Fruit fly (Drosophila melanogaster) whole organism, embryonic: ENCODE results near the gene CG17139.

Source experiments
- Abd-B ChIP-seq: fragments of 200-800 bp; sonication (Bioruptor generic); optimal IDR thresholded peaks from 2 replicates; lab custom pipeline; 2018; ENCODE audit warnings: missing biosample characterization, mild to moderate bottlenecking, missing genetic modification characterization, moderate library complexity
- Ada2b ChIP-seq: fragments of 200-800 bp; sonication (Bioruptor generic); IDR thresholded peaks from 2 replicates; pipeline ENCODE4 v1.3.6; 2022; ENCODE audit warnings: missing biosample characterization, missing genetic modification characterization
- CG10274 ChIP-seq: fragments of 200-800 bp; sonication (Bioruptor generic); optimal IDR thresholded peaks from 3 replicates; lab custom pipeline; 2017; ENCODE audit warnings: missing biosample characterization, mild to moderate bottlenecking, missing genetic modification characterization
- CG10366 ChIP-seq: fragments of 200-800 bp; sonication (Bioruptor generic); IDR thresholded peaks from 2 replicates; pipeline ENCODE4 v1.3.6; 2022; ENCODE audit warnings: missing biosample characterization, missing genetic modification characterization
- CG13287 ChIP-seq: fragments of 200-800 bp; sonication (Bioruptor generic); IDR thresholded peaks from 2 replicates; pipeline ENCODE4 v1.3.6; 2022; ENCODE audit warnings: missing biosample characterization, missing genetic modification characterization; ENCODE audit not compliant: partially characterized antibody
- CG15269 ChIP-seq: fragments of 200-800 bp; sonication (Bioruptor generic); optimal IDR thresholded peaks from 2 replicates; lab custom pipeline; 2018; ENCODE audit warnings: missing biosample characterization, mild to moderate bottlenecking, missing genetic modification characterization, moderate library complexity
- CG17328 ChIP-seq: fragments of 200-800 bp; sonication (Bioruptor generic); IDR thresholded peaks from 2 replicates; pipeline ENCODE4 v1.3.6; 2022; ENCODE audit warnings: missing biosample characterization, missing genetic modification characterization
- CG17361 ChIP-seq: fragments of 200-800 bp; sonication (Bioruptor generic); IDR thresholded peaks from 3 replicates; pipeline ENCODE4 v1.3.6; 2022; ENCODE audit warnings: missing biosample characterization, missing genetic modification characterization
- CG1832 ChIP-seq: fragments of 200-800 bp; sonication (Bioruptor generic); optimal IDR thresholded peaks from 2 replicates; lab custom pipeline; 2017; ENCODE audit warnings: missing biosample characterization, mild to moderate bottlenecking, missing genetic modification characterization, inconsistent platforms
- CG2129 ChIP-seq: fragments of 200-800 bp; sonication (Bioruptor generic); IDR thresholded peaks from 2 replicates; pipeline ENCODE4 v1.3.6; 2022; ENCODE audit warnings: missing biosample characterization, missing genetic modification characterization; ENCODE audit not compliant: partially characterized antibody
- CG2712 ChIP-seq: fragments of 200-800 bp; optimal IDR thresholded peaks from 3 replicates; lab custom pipeline; 2019; ENCODE audit warnings: missing biosample characterization, mild to moderate bottlenecking, missing genetic modification characterization, moderate library complexity
- CG31441 ChIP-seq: fragments of 200-800 bp; sonication (Bioruptor generic); IDR thresholded peaks from 2 replicates; pipeline ENCODE4 v1.3.6; 2022; ENCODE audit warnings: missing biosample characterization, missing genetic modification characterization
- CG3281 ChIP-seq: fragments of 200-800 bp; sonication (Bioruptor generic); optimal IDR thresholded peaks from 3 replicates; lab custom pipeline; 2017; ENCODE audit warnings: missing biosample characterization, mild to moderate bottlenecking, missing genetic modification characterization
- CG34376 ChIP-seq: fragments of 200-800 bp; sonication (Bioruptor generic); optimal IDR thresholded peaks from 2 replicates; lab custom pipeline; 2018; ENCODE audit warnings: missing biosample characterization, mild to moderate bottlenecking, missing genetic modification characterization
- CG5245 ChIP-seq: fragments of 200-800 bp; sonication (Bioruptor generic); optimal IDR thresholded peaks from 3 replicates; lab custom pipeline; 2016; ENCODE audit warnings: missing biosample characterization, missing genetic modification characterization
- CG5953 ChIP-seq: fragments of 200-800 bp; sonication (Bioruptor generic); IDR thresholded peaks from 2 replicates; pipeline ENCODE4 v1.3.6; 2022; ENCODE audit warnings: missing biosample characterization, missing genetic modification characterization
- CG8924 ChIP-seq: fragments of 200-800 bp; optimal IDR thresholded peaks from 3 replicates; lab custom pipeline; 2019; ENCODE audit warnings: missing biosample characterization, mild to moderate bottlenecking, missing genetic modification characterization, moderate library complexity
- CG9817 ChIP-seq: fragments of 200-800 bp; sonication (Bioruptor generic); optimal IDR thresholded peaks from 2 replicates; lab custom pipeline; 2018; ENCODE audit warnings: missing biosample characterization, mild to moderate bottlenecking, missing genetic modification characterization, moderate library complexity
- CG9876 ChIP-seq: fragments of 200-800 bp; sonication (Bioruptor generic); optimal IDR thresholded peaks from 2 replicates; lab custom pipeline; 2016; ENCODE audit warnings: missing biosample characterization, missing genetic modification characterization
- D19B ChIP-seq: fragments of 200-800 bp; sonication (Bioruptor generic); optimal IDR thresholded peaks from 2 replicates; lab custom pipeline; 2017; ENCODE audit warnings: missing biosample characterization, mild to moderate bottlenecking, missing genetic modification characterization
- Deaf1 ChIP-seq: fragments of 200-800 bp; optimal IDR thresholded peaks from 3 replicates; lab custom pipeline; 2019; ENCODE audit warnings: missing biosample characterization, mild to moderate bottlenecking, missing genetic modification characterization, moderate library complexity
- E2f2 ChIP-seq: fragments of 200-800 bp; sonication (Bioruptor generic); IDR thresholded peaks from 2 replicates; pipeline ENCODE4 v1.3.6; 2022; ENCODE audit warnings: missing biosample characterization, missing genetic modification characterization
- HLH3B ChIP-seq: fragments of 200-800 bp; sonication (Bioruptor generic); IDR thresholded peaks from 2 replicates; pipeline ENCODE4 v1.3.6; 2022; ENCODE audit warnings: missing biosample characterization, missing genetic modification characterization
- Jarid2 ChIP-seq: fragments of 200-800 bp; sonication (Bioruptor generic); optimal IDR thresholded peaks from 3 replicates; lab custom pipeline; 2017; ENCODE audit warnings: mild to moderate bottlenecking, missing biosample characterization, missing genetic modification reagents, missing genetic modification characterization
- Kr ChIP-seq: fragments of 200-800 bp; sonication (Bioruptor generic); optimal IDR thresholded peaks from 2 replicates; lab custom pipeline; 2017; ENCODE audit warnings: missing biosample characterization, mild to moderate bottlenecking, missing genetic modification characterization
- Mrtf ChIP-seq: fragments of 200-800 bp; sonication (Bioruptor generic); IDR thresholded peaks from 3 replicates; pipeline ENCODE4 v1.3.6; 2022; ENCODE audit warnings: missing biosample characterization, missing genetic modification characterization
- Side ChIP-seq: fragments of 200-800 bp; sonication (Bioruptor generic); optimal IDR thresholded peaks from 2 replicates; lab custom pipeline; 2016; ENCODE audit warnings: missing biosample characterization, missing genetic modification characterization
- Sox102F ChIP-seq: fragments of 200-800 bp; sonication (Bioruptor generic); optimal IDR thresholded peaks from 2 replicates; lab custom pipeline; 2018; ENCODE audit warnings: missing biosample characterization, mild to moderate bottlenecking, missing genetic modification characterization, moderate library complexity
- Usf ChIP-seq: fragments of 200-800 bp; sonication (Bioruptor generic); optimal IDR thresholded peaks from 2 replicates; lab custom pipeline; 2017; ENCODE audit warnings: missing genotype, missing biosample characterization, missing genetic modification characterization
- ac ChIP-seq: fragments of 200-800 bp; sonication (Bioruptor generic); optimal IDR thresholded peaks from 3 replicates; lab custom pipeline; 2017; ENCODE audit warnings: missing biosample characterization, mild to moderate bottlenecking, missing genetic modification characterization
- ato ChIP-seq: fragments of 200-800 bp; sonication (Bioruptor generic); IDR thresholded peaks from 2 replicates; pipeline ENCODE4 v1.3.6; 2022; ENCODE audit warnings: missing biosample characterization, missing genetic modification characterization; ENCODE audit not compliant: partially characterized antibody
- az2 ChIP-seq: fragments of 200-800 bp; sonication (Bioruptor generic); optimal IDR thresholded peaks from 3 replicates; lab custom pipeline; 2016; ENCODE audit warnings: missing biosample characterization, missing genetic modification characterization
- cad ChIP-seq: fragments of >200 bp; optimal IDR thresholded peaks from 2 replicates; lab custom pipeline; 2017; ENCODE audit warnings: missing biosample characterization, missing genetic modification characterization
- cas ChIP-seq: fragments of 200-800 bp; sonication (Bioruptor generic); IDR thresholded peaks from 2 replicates; pipeline ENCODE4 v1.3.6; 2022; ENCODE audit warnings: missing biosample characterization, missing genetic modification characterization
- ems ChIP-seq: fragments of 200-800 bp; sonication (Bioruptor generic); optimal IDR thresholded peaks from 3 replicates; lab custom pipeline; 2016; ENCODE audit warnings: missing biosample characterization, missing genetic modification characterization
- h ChIP-seq: fragments of >200 bp; optimal IDR thresholded peaks from 2 replicates; lab custom pipeline; 2017
- hkb ChIP-seq, 2 experiments: fragments of 200-800 bp in 1 of 2; fragments of >200 bp in 1 of 2; sonication (Bioruptor generic) in 1 of 2; IDR thresholded peaks in 1 of 2; optimal IDR thresholded peaks in 1 of 2; 2 replicates each; pipeline versions ENCODE4 v1.3.6 to Lab custom; 2017 to 2022; ENCODE audit warnings: missing biosample characterization in 1 of 2, missing genetic modification characterization in 1 of 2
- inv ChIP-seq: fragments of 200-800 bp; sonication (Bioruptor generic); IDR thresholded peaks from 2 replicates; pipeline ENCODE4 v1.3.6; 2022; ENCODE audit warnings: missing biosample characterization, missing genetic modification characterization; ENCODE audit not compliant: partially characterized antibody
- lab ChIP-seq: fragments of 200-800 bp; sonication (Bioruptor generic); optimal IDR thresholded peaks from 3 replicates; lab custom pipeline; 2017; ENCODE audit warnings: missing biosample characterization, missing genetic modification characterization, mild to moderate bottlenecking, moderate library complexity, missing genetic modification reagents
- maf-S ChIP-seq: fragments of 200-800 bp; sonication (Bioruptor generic); optimal IDR thresholded peaks from 2 replicates; lab custom pipeline; 2016; ENCODE audit warnings: missing biosample characterization, missing genetic modification characterization
- nom ChIP-seq: fragments of 200-800 bp; sonication (Bioruptor generic); optimal IDR thresholded peaks from 2 replicates; lab custom pipeline; 2017; ENCODE audit warnings: missing biosample characterization, missing genetic modification characterization, mild to moderate bottlenecking, moderate library complexity, missing genetic modification reagents
- ranshi ChIP-seq: fragments of 200-800 bp; sonication (Bioruptor generic); IDR thresholded peaks from 2 replicates; pipeline ENCODE4 v1.3.6; 2022; ENCODE audit warnings: missing biosample characterization, missing genetic modification characterization
- row ChIP-seq: fragments of 200-800 bp; sonication (Bioruptor generic); IDR thresholded peaks from 3 replicates; pipeline ENCODE4 v1.3.6; 2022; ENCODE audit warnings: missing biosample characterization, missing genetic modification characterization
- stc ChIP-seq: fragments of 200-800 bp; sonication (Bioruptor generic); IDR thresholded peaks from 2 replicates; pipeline ENCODE4 v1.3.6; 2022; ENCODE audit warnings: missing biosample characterization, missing genetic modification characterization
- sug ChIP-seq: fragments of 200-800 bp; optimal IDR thresholded peaks from 2 replicates; lab custom pipeline; 2019; ENCODE audit warnings: missing biosample characterization, mild to moderate bottlenecking, missing genetic modification characterization, moderate library complexity
- toy ChIP-seq: fragments of 200-800 bp; sonication (Bioruptor generic); IDR thresholded peaks from 2 replicates; pipeline ENCODE4 v1.3.6; 2022; ENCODE audit warnings: missing biosample characterization, missing genetic modification characterization
- ttk ChIP-seq: fragments of 200-800 bp; sonication (Bioruptor generic); IDR thresholded peaks from 2 replicates; pipeline ENCODE4 v2.1.2; 2022; ENCODE audit warnings: missing biosample characterization, missing genetic modification characterization
- tx ChIP-seq: fragments of 200-800 bp; sonication (Bioruptor generic); optimal IDR thresholded peaks from 2 replicates; lab custom pipeline; 2016; ENCODE audit warnings: missing biosample characterization, missing genetic modification characterization
- usp ChIP-seq: fragments of >200 bp; optimal IDR thresholded peaks from 2 replicates; lab custom pipeline; 2017; ENCODE audit warnings: missing biosample characterization, missing genetic modification characterization
- vvl ChIP-seq: fragments of 200-800 bp; sonication (Bioruptor generic); IDR thresholded peaks from 2 replicates; pipeline ENCODE4 v1.3.6; 2022; ENCODE audit warnings: missing biosample characterization, missing genetic modification characterization

Gene CG17139

dm6 chr2L:10856328-10856942, 11.0 kb upstream of the CG17139 start, which contains the start of gene Dnz1 (continued):
- TF ChIP-seq Deaf1 (tag; lab: Kevin White, UChicago) (peak; percentile 35), row (GFP tag; lab: Robert Waterston, UW) (peak; percentile 89), Jarid2 (no peak), toy (GFP tag; lab: Robert Waterston, UW) (0 out of 2 replicates have a peak, but pooled peaks have one; percentile 21), CG5953 (GFP tag; lab: Robert Waterston, UW) (peak; percentile 55; the same call in 1 of the 2 replicates), CG9876 (GFP tag; lab: Kevin White, UChicago) (no peak), ato (GFP tag; lab: Robert Waterston, UW) (no peak), Usf (no peak), ems (GFP tag; lab: Kevin White, UChicago) (peak; percentile 9), CG31441 (GFP tag; lab: Robert Waterston, UW) (peak; percentile 49; the same call in 1 of the 2 replicates), sug (tag; lab: Kevin White, UChicago) (peak; percentile 60), CG34376 (GFP tag; lab: Kevin White, UChicago) (no peak), HLH3B (GFP tag; lab: Robert Waterston, UW) (peak; percentile 35; the same call in 1 of the 2 replicates), lab (GFP tag; lab: Kevin White, UChicago) (peak; percentile 51), vvl (GFP tag; lab: Robert Waterston, UW) (peak; percentile 86), hkb (optimal IDR thresholded peaks at IDR 0.05; lab: Kevin White, UChicago) (no peak), hkb (GFP tag; IDR thresholded peaks at IDR 0.05; lab: Robert Waterston, UW) (0 out of 2 replicates have a peak, but pooled peaks have one; percentile 35), ttk (GFP tag; lab: Robert Waterston, UW) (peak; percentile 54), CG17361 (GFP tag; lab: Robert Waterston, UW) (peak; percentile 64), Mrtf (GFP tag; lab: Robert Waterston, UW) (no peak), cad (GFP tag; lab: Kevin White, UChicago) (no peak), ac (GFP tag; lab: Kevin White, UChicago) (no peak), cas (GFP tag; lab: Robert Waterston, UW) (0 out of 2 replicates have a peak, but pooled peaks have one; percentile 5), CG17328 (GFP tag; lab: Robert Waterston, UW) (peak; percentile 60; the same call in 1 of the 2 replicates), CG2129 (GFP tag; lab: Robert Waterston, UW) (no peak), tx (peak; percentile 22), CG15269 (peak; percentile 61), stc (GFP tag; lab: Robert Waterston, UW) (peak; percentile 53), usp (GFP tag; lab: Kevin White, UChicago) (no peak), CG5245 (GFP tag; lab: Kevin White, UChicago) (no peak), CG3281 (GFP tag; lab: Kevin White, UChicago) (peak; percentile 32), Side (GFP tag; lab: Kevin White, UChicago) (peak; percentile 42), E2f2 (GFP tag; lab: Robert Waterston, UW) (peak; percentile 51), Ada2b (GFP tag; lab: Robert Waterston, UW) (peak; percentile 49), maf-S (no peak), ranshi (no peak), CG1832 (GFP tag; lab: Kevin White, UChicago) (no peak), h (lab: Kevin White, UChicago) (no peak), CG10366 (GFP tag; lab: Robert Waterston, UW) (peak; percentile 58), CG10274 (GFP tag; lab: Kevin White, UChicago) (no peak), Kr (GFP tag; lab: Kevin White, UChicago) (no peak), CG13287 (GFP tag; lab: Robert Waterston, UW) (peak; percentile 27; the same call in 1 of the 2 replicates), CG2712 (tag; lab: Kevin White, UChicago) (peak; percentile 65), az2 (GFP tag; lab: Kevin White, UChicago) (peak; percentile 58), nom (GFP tag; lab: Kevin White, UChicago) (peak; percentile 4), CG9817 (tag; lab: Kevin White, UChicago) (peak; percentile 28), Sox102F (GFP tag; lab: Kevin White, UChicago) (peak; percentile 48), CG8924 (tag; lab: Kevin White, UChicago) (peak; percentile 35), inv (GFP tag; lab: Robert Waterston, UW) (no peak), D19B (no peak), Abd-B (GFP tag; lab: Kevin White, UChicago) (peak; percentile 1)
